Fruit fly (Drosophila melanogaster) whole organism, prepupa: ENCODE data around the gene IRSp53.

Experiments used
- Blimp-1 ChIP-seq: fragments of 200-800 bp; sonication (Bioruptor generic); optimal IDR thresholded peaks from 3 replicates; lab custom pipeline; 2017; ENCODE audit warnings: missing biosample characterization, missing genetic modification characterization, mild to moderate bottlenecking, moderate library complexity, missing genetic modification reagents
- CG10631 ChIP-seq: fragments of 200-800 bp; sonication (Bioruptor generic); optimal IDR thresholded peaks from 2 replicates; lab custom pipeline; 2016; ENCODE audit warnings: missing biosample characterization, missing genetic modification characterization
- CG10669 ChIP-seq: fragments of 200-800 bp; sonication (Bioruptor generic); optimal IDR thresholded peaks from 3 replicates; lab custom pipeline; 2018; ENCODE audit warnings: missing biosample characterization, mild to moderate bottlenecking, missing genetic modification characterization, moderate library complexity
- CG11294 ChIP-seq: fragments of 200-800 bp; sonication (Bioruptor generic); IDR thresholded peaks from 2 replicates; pipeline ENCODE4 v1.3.6; 2022; ENCODE audit warnings: missing biosample characterization, missing genetic modification characterization
- CG11762 ChIP-seq: fragments of 200-800 bp; sonication (Bioruptor generic); optimal IDR thresholded peaks from 3 replicates; lab custom pipeline; 2016; ENCODE audit warnings: missing biosample characterization, missing genetic modification characterization; ENCODE audit not compliant: insufficient read depth
- CG15336 ChIP-seq: fragments of 200-800 bp; sonication (Bioruptor generic); IDR thresholded peaks from 2 replicates; pipeline ENCODE4 v1.3.6; 2022; ENCODE audit warnings: missing biosample characterization, missing genetic modification characterization
- CG1621 ChIP-seq: fragments of 200-800 bp; sonication (Bioruptor generic); optimal IDR thresholded peaks from 3 replicates; lab custom pipeline; 2018; ENCODE audit warnings: missing biosample characterization, mild to moderate bottlenecking, missing genetic modification characterization
- CG16779 ChIP-seq: fragments of 200-800 bp; sonication (Bioruptor generic); optimal IDR thresholded peaks from 3 replicates; lab custom pipeline; 2017; ENCODE audit warnings: missing biosample characterization, mild to moderate bottlenecking, missing genetic modification characterization
- CG3032 ChIP-seq: fragments of 200-800 bp; optimal IDR thresholded peaks from 2 replicates; lab custom pipeline; 2019; ENCODE audit warnings: missing biosample characterization, mild to moderate bottlenecking, missing genetic modification characterization, moderate library complexity
- CG31627 ChIP-seq: fragments of 200-800 bp; sonication (Bioruptor generic); optimal IDR thresholded peaks from 3 replicates; lab custom pipeline; 2016; ENCODE audit warnings: missing biosample characterization, missing genetic modification characterization
- CG34406 ChIP-seq: fragments of 200-800 bp; sonication (Bioruptor generic); optimal IDR thresholded peaks from 3 replicates; lab custom pipeline; 2016; ENCODE audit warnings: missing biosample characterization, missing genetic modification characterization
- CG3919 ChIP-seq: fragments of 200-800 bp; sonication (Bioruptor generic); optimal IDR thresholded peaks from 3 replicates; lab custom pipeline; 2016; ENCODE audit warnings: missing biosample characterization, missing genetic modification characterization
- CG4318 ChIP-seq: fragments of 200-800 bp; sonication (Bioruptor generic); optimal IDR thresholded peaks from 3 replicates; lab custom pipeline; 2017; ENCODE audit warnings: missing biosample characterization, mild to moderate bottlenecking, missing genetic modification characterization
- CG6276 ChIP-seq: fragments of 200-800 bp; sonication (Bioruptor generic); optimal IDR thresholded peaks from 2 replicates; lab custom pipeline; 2017; ENCODE audit warnings: missing biosample characterization, mild to moderate bottlenecking, missing genetic modification characterization
- CG6792 ChIP-seq: fragments of 200-800 bp; sonication (Bioruptor generic); optimal IDR thresholded peaks from 3 replicates; lab custom pipeline; 2016; ENCODE audit warnings: missing biosample characterization, missing genetic modification characterization
- CG6808 ChIP-seq: fragments of 200-800 bp; sonication (Bioruptor generic); optimal IDR thresholded peaks from 3 replicates; lab custom pipeline; 2017; ENCODE audit warnings: missing biosample characterization, missing genetic modification characterization, mild to moderate bottlenecking, moderate library complexity, missing genetic modification reagents
- CG6854 ChIP-seq: fragments of 200-800 bp; sonication (Bioruptor generic); optimal IDR thresholded peaks from 2 replicates; lab custom pipeline; 2017; ENCODE audit warnings: missing biosample characterization, mild to moderate bottlenecking, missing genetic modification characterization
- CG7368 ChIP-seq: fragments of 200-800 bp; sonication (Bioruptor generic); optimal IDR thresholded peaks from 3 replicates; lab custom pipeline; 2016; ENCODE audit warnings: missing biosample characterization, missing genetic modification characterization
- CG8119 ChIP-seq: fragments of 200-800 bp; sonication (Bioruptor generic); IDR thresholded peaks from 3 replicates; pipeline ENCODE4 v1.3.6; 2022; ENCODE audit warnings: missing biosample characterization, missing genetic modification characterization
- CG8632 ChIP-seq: fragments of 200-800 bp; sonication (Bioruptor generic); optimal IDR thresholded peaks from 3 replicates; lab custom pipeline; 2016; ENCODE audit warnings: missing biosample characterization, missing genetic modification characterization
- CG9139 ChIP-seq: fragments of 200-800 bp; sonication (Bioruptor generic); optimal IDR thresholded peaks from 3 replicates; lab custom pipeline; 2017; ENCODE audit warnings: missing biosample characterization, mild to moderate bottlenecking, missing genetic modification characterization
- Eip75B ChIP-seq: fragments of 200-800 bp; sonication (Bioruptor generic); optimal IDR thresholded peaks from 3 replicates; lab custom pipeline; 2016; ENCODE audit warnings: missing biosample characterization, missing genetic modification characterization
- Eip93F ChIP-seq: fragments of 200-800 bp; sonication (Bioruptor generic); optimal IDR thresholded peaks from 2 replicates; lab custom pipeline; 2016; ENCODE audit warnings: missing biosample characterization, mild to moderate bottlenecking, missing genetic modification characterization
- Ets96B ChIP-seq: fragments of 200-800 bp; optimal IDR thresholded peaks from 2 replicates; lab custom pipeline; 2019; ENCODE audit warnings: missing biosample characterization, mild to moderate bottlenecking, missing genetic modification characterization, moderate library complexity
- Gug ChIP-seq: fragments of 200-800 bp; sonication (Bioruptor generic); IDR thresholded peaks from 2 replicates; pipeline ENCODE4 v1.3.6; 2022; ENCODE audit warnings: missing biosample characterization, missing genetic modification characterization
- Hr38 ChIP-seq: sonication (Bioruptor generic); optimal IDR thresholded peaks from 2 replicates; lab custom pipeline; 2016; ENCODE audit warnings: missing biosample characterization, missing genetic modification characterization
- Hr39 ChIP-seq: fragments of 200-800 bp; sonication (Bioruptor generic); optimal IDR thresholded peaks from 2 replicates; lab custom pipeline; 2016; ENCODE audit warnings: missing biosample characterization, missing genetic modification characterization
- Lpt ChIP-seq: fragments of 200-800 bp; sonication (Bioruptor generic); optimal IDR thresholded peaks from 3 replicates; lab custom pipeline; 2016; ENCODE audit warnings: missing biosample characterization, missing genetic modification characterization
- Met ChIP-seq: fragments of 200-800 bp; sonication (Bioruptor generic); optimal IDR thresholded peaks from 3 replicates; lab custom pipeline; 2016; ENCODE audit warnings: missing biosample characterization, missing genetic modification characterization
- OdsH ChIP-seq: fragments of 200-800 bp; sonication (Bioruptor generic); optimal IDR thresholded peaks from 3 replicates; lab custom pipeline; 2016; ENCODE audit warnings: missing biosample characterization, missing genetic modification characterization
- Smox ChIP-seq: fragments of 200-800 bp; sonication (Bioruptor generic); optimal IDR thresholded peaks from 3 replicates; lab custom pipeline; 2016; ENCODE audit warnings: missing biosample characterization, missing genetic modification characterization
- Sox102F ChIP-seq: fragments of 200-800 bp; sonication (Bioruptor generic); optimal IDR thresholded peaks from 2 replicates; lab custom pipeline; 2016; ENCODE audit warnings: missing biosample characterization, mild to moderate bottlenecking, missing genetic modification characterization
- Sox14 ChIP-seq: fragments of 200-800 bp; sonication (Bioruptor generic); optimal IDR thresholded peaks from 3 replicates; lab custom pipeline; 2016; ENCODE audit warnings: missing biosample characterization, missing genetic modification characterization
- Sox15 ChIP-seq: fragments of 200-800 bp; sonication (Bioruptor generic); optimal IDR thresholded peaks from 3 replicates; lab custom pipeline; 2016; ENCODE audit warnings: missing biosample characterization, missing genetic modification characterization
- achi ChIP-seq: fragments of 200-800 bp; sonication (Bioruptor generic); optimal IDR thresholded peaks from 3 replicates; lab custom pipeline; 2016; ENCODE audit warnings: missing biosample characterization, missing genetic modification characterization
- acj6 ChIP-seq: fragments of 200-800 bp; sonication (Bioruptor generic); optimal IDR thresholded peaks from 3 replicates; lab custom pipeline; 2016; ENCODE audit warnings: missing biosample characterization, missing genetic modification characterization
- dac ChIP-seq: fragments of 200-800 bp; sonication (Bioruptor generic); optimal IDR thresholded peaks from 2 replicates; lab custom pipeline; 2017; ENCODE audit warnings: missing biosample characterization, mild to moderate bottlenecking, missing genetic modification characterization
- dsx ChIP-seq: fragments of 200-800 bp; optimal IDR thresholded peaks from 3 replicates; lab custom pipeline; 2019; ENCODE audit warnings: missing biosample characterization, mild to moderate bottlenecking, missing genetic modification characterization, moderate library complexity; ENCODE audit not compliant: poor library complexity, severe bottlenecking
- eg ChIP-seq: fragments of 200-800 bp; sonication (Bioruptor generic); IDR thresholded peaks from 3 replicates; pipeline ENCODE4 v1.3.6; 2022; ENCODE audit warnings: missing biosample characterization, missing genetic modification characterization
- fd59A ChIP-seq: fragments of 200-800 bp; sonication (Bioruptor generic); optimal IDR thresholded peaks from 2 replicates; lab custom pipeline; 2017; ENCODE audit warnings: missing biosample characterization, mild to moderate bottlenecking, missing genetic modification characterization, missing genetic modification reagents
- fd85E ChIP-seq: fragments of 200-800 bp; sonication (Bioruptor generic); optimal IDR thresholded peaks from 3 replicates; lab custom pipeline; 2016; ENCODE audit warnings: missing biosample characterization, missing genetic modification characterization
- fkh ChIP-seq: fragments of 200-800 bp; sonication (Bioruptor generic); optimal IDR thresholded peaks from 3 replicates; lab custom pipeline; 2017; ENCODE audit warnings: missing biosample characterization, mild to moderate bottlenecking, missing genetic modification characterization, moderate library complexity
- lz ChIP-seq: fragments of 200-800 bp; sonication (Bioruptor generic); optimal IDR thresholded peaks from 3 replicates; lab custom pipeline; 2016; ENCODE audit warnings: missing biosample characterization, missing genetic modification characterization
- pdm3 ChIP-seq: fragments of 200-800 bp; sonication (Bioruptor generic); optimal IDR thresholded peaks from 3 replicates; lab custom pipeline; 2016; ENCODE audit warnings: missing biosample characterization, missing genetic modification characterization
- salr ChIP-seq, 2 experiments: fragments of 200-800 bp; sonication (Bioruptor generic); optimal IDR thresholded peaks; 3 replicates each; lab custom pipeline; 2016 to 2018; ENCODE audit warnings: missing biosample characterization in 2 of 2, missing genetic modification characterization in 2 of 2, mild to moderate bottlenecking in 1 of 2
- spab ChIP-seq: fragments of 200-800 bp; sonication (Bioruptor generic); optimal IDR thresholded peaks from 2 replicates; lab custom pipeline; 2017; ENCODE audit warnings: missing biosample characterization, mild to moderate bottlenecking, missing genetic modification characterization, missing genetic modification reagents
- ss ChIP-seq, 2 experiments: fragments of 200-800 bp; sonication (Bioruptor generic); optimal IDR thresholded peaks; 2 replicates in 1 of 2; 3 replicates in 1 of 2; lab custom pipeline; 2017 to 2018; ENCODE audit warnings: mild to moderate bottlenecking in 2 of 2, missing biosample characterization in 2 of 2, missing genetic modification characterization in 2 of 2, moderate library complexity in 1 of 2
- svp ChIP-seq: fragments of 200-800 bp; sonication (Bioruptor generic); peaks from one replicate; lab custom pipeline; 2016; ENCODE audit warnings: missing biosample characterization, missing genetic modification characterization
- topi ChIP-seq: fragments of 200-800 bp; sonication (Bioruptor generic); optimal IDR thresholded peaks from 3 replicates; lab custom pipeline; 2016; ENCODE audit warnings: missing biosample characterization, missing genetic modification characterization
- vri ChIP-seq: fragments of 200-800 bp; sonication (Bioruptor generic); optimal IDR thresholded peaks from 3 replicates; lab custom pipeline; 2016; ENCODE audit warnings: missing biosample characterization, mild to moderate bottlenecking, missing genetic modification characterization

The IRSp53 gene

DNA sequence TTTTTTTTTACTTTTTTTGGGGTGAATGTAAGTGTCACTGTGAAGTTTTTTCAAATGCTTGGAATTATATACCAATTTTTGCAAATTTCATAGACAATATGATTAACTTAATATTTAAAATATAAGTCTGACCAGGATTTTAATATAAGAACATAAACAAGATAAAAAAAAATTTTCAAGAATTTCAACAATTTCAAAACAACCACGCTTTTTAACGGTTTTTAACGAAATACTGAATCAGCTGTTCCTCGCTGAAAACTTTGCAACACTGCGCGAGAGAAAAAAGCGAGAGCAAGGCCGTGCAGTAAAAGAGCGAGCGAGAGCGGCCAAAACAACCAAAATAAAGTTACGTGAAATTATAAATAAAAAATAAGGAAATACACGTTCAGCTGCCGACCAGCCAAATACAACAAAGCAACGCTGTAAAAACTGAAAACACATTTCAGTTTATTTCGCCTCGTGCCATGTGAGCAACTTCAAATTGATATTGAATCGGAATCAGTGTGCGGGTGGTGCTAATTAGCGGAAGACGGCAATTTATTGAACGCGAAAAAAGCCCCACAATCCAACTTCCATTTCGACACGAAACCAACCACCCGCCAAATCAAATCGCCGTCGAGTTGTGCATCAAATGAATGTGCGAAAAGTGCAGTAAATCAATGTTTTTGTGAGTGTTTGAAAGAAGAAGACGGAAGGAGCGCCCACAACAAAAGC, 39.5 kb upstream of the IRSp53 start, which contains the start of the genes CG46439, Iyd and CG33947:
Gene CG46439 (minus strand): TSS at position 51 of the 714 bp plus-strand sequence.
Gene Iyd (minus strand): TSS at position 51 of the 714 bp plus-strand sequence.
Gene CG33947 (plus strand): TSS at position 302 of the 714 bp plus-strand sequence.
- TF ChIP-seq Sox15 (GFP tag; lab: Kevin White, UChicago) (no peak), Eip93F (GFP tag; lab: Kevin White, UChicago) (peak; percentile 71), pdm3 (GFP tag; lab: Kevin White, UChicago) (peak; percentile 36), Lpt (GFP tag; lab: Kevin White, UChicago) (peak; percentile 69), Smox (GFP tag; lab: Kevin White, UChicago) (peak; percentile 46), CG8632 (GFP tag; lab: Kevin White, UChicago) (no peak), ss (GFP tag; optimal IDR thresholded peaks at IDR 0.05; lab: Kevin White, UChicago) (peak; percentile 61 to 77), CG15336 (GFP tag; lab: Robert Waterston, UW) (peak; percentile 80), CG11294 (GFP tag; lab: Robert Waterston, UW) (no peak; the same call in 1 of the 2 replicates), Eip75B (peak; percentile 67), CG4318 (GFP tag; lab: Kevin White, UChicago) (no peak), dsx (GFP tag; lab: Kevin White, UChicago) (peak; percentile 30), Ets96B (peak; percentile 65), fd59A (no peak), CG1621 (peak; percentile 65), fd85E (GFP tag; lab: Kevin White, UChicago) (no peak), Sox102F (GFP tag; lab: Kevin White, UChicago) (peak; percentile 46), vri (GFP tag; lab: Kevin White, UChicago) (peak; percentile 79), acj6 (GFP tag; lab: Kevin White, UChicago) (peak; percentile 22), CG11762 (GFP tag; lab: Kevin White, UChicago) (peak; percentile 3), Met (GFP tag; lab: Kevin White, UChicago) (peak; percentile 40), Gug (GFP tag; lab: Robert Waterston, UW) (peak; percentile 55; the same call in 1 of the 2 replicates), Blimp-1 (GFP tag; lab: Kevin White, UChicago) (peak; percentile 28), eg (GFP tag; lab: Robert Waterston, UW) (peak; percentile 90), CG16779 (tag; lab: Kevin White, UChicago) (peak; percentile 86), CG6276 (GFP tag; lab: Kevin White, UChicago) (peak; percentile 86), dac (GFP tag; lab: Kevin White, UChicago) (peak; percentile 18), CG6792 (peak; percentile 46), CG34406 (GFP tag; lab: Kevin White, UChicago) (peak; percentile 46), CG3919 (GFP tag; lab: Kevin White, UChicago) (peak; percentile 59), fkh (no peak), CG3032 (tag; lab: Kevin White, UChicago) (peak; percentile 62), salr (GFP tag; optimal IDR thresholded peaks at IDR 0.05; lab: Kevin White, UChicago) (peak in 1 of 2 experiments; percentile 9), CG8119 (GFP tag; lab: Robert Waterston, UW) (peak; percentile 84; the same call in 2 of the 3 replicates), spab (GFP tag; lab: Kevin White, UChicago) (peak; percentile 70), achi (GFP tag; lab: Kevin White, UChicago) (peak; percentile 27), lz (GFP tag; lab: Kevin White, UChicago) (peak; percentile 24), CG10669 (peak; percentile 67), CG9139 (peak; percentile 80), Hr38 (GFP tag; lab: Kevin White, UChicago) (no peak), OdsH (GFP tag; lab: Kevin White, UChicago) (peak; percentile 30), CG7368 (GFP tag; lab: Kevin White, UChicago) (peak; percentile 31), CG10631 (GFP tag; lab: Kevin White, UChicago) (no peak), Hr39 (GFP tag; lab: Kevin White, UChicago) (no peak), CG6808 (peak; percentile 85), svp (GFP tag; lab: Kevin White, UChicago) (peak; percentile 47), CG6854 (GFP tag; lab: Kevin White, UChicago) (peak; percentile 91), CG31627 (no peak), Sox14 (GFP tag; lab: Kevin White, UChicago) (peak; percentile 58), topi (GFP tag; lab: Kevin White, UChicago) (peak; percentile 51)
